Fruit fly (Drosophila melanogaster) whole organism, embryonic: ENCODE results near the gene CG10338.

Experiments
- ATbp ChIP-seq: fragments of 200-800 bp; sonication (Bioruptor generic); optimal IDR thresholded peaks from 2 replicates; lab custom pipeline; 2017; ENCODE audit warnings: missing biosample characterization, mild to moderate bottlenecking, missing genetic modification characterization, missing genetic modification reagents
- Asciz ChIP-seq: fragments of 200-800 bp; sonication (Bioruptor generic); optimal IDR thresholded peaks from 2 replicates; lab custom pipeline; 2017; ENCODE audit warnings: missing biosample characterization, mild to moderate bottlenecking, missing genetic modification characterization, missing genetic modification reagents
- Bdp1 ChIP-seq: fragments of 200-800 bp; sonication (Bioruptor generic); optimal IDR thresholded peaks from 3 replicates; lab custom pipeline; 2016; ENCODE audit warnings: missing biosample characterization, missing genetic modification characterization
- Bteb2 ChIP-seq: fragments of 200-800 bp; sonication (Bioruptor generic); optimal IDR thresholded peaks from 2 replicates; lab custom pipeline; 2016; ENCODE audit warnings: missing biosample characterization, missing genetic modification characterization
- CG10209 ChIP-seq: fragments of 200-800 bp; sonication (Bioruptor generic); optimal IDR thresholded peaks from 3 replicates; lab custom pipeline; 2017; ENCODE audit warnings: missing biosample characterization, mild to moderate bottlenecking, missing genetic modification characterization, missing genetic modification reagents
- CG1024 ChIP-seq: fragments of 200-800 bp; sonication (Bioruptor generic); IDR thresholded peaks from 2 replicates; pipeline ENCODE4 v1.3.6; 2022; ENCODE audit warnings: missing biosample characterization, missing genetic modification characterization
- CG10431 ChIP-seq: fragments of 200-800 bp; sonication (Bioruptor generic); optimal IDR thresholded peaks from 3 replicates; lab custom pipeline; 2018; ENCODE audit warnings: missing biosample characterization, mild to moderate bottlenecking, missing genetic modification characterization
- CG11695 ChIP-seq: fragments of 200-800 bp; sonication (Bioruptor generic); IDR thresholded peaks from 3 replicates; pipeline ENCODE4 v1.3.6; 2022; ENCODE audit warnings: missing biosample characterization, missing genetic modification characterization
- CG12071 ChIP-seq: fragments of 200-800 bp; sonication (Bioruptor generic); optimal IDR thresholded peaks from 3 replicates; lab custom pipeline; 2018; ENCODE audit warnings: missing biosample characterization, mild to moderate bottlenecking, missing genetic modification characterization
- CG12236 ChIP-seq: fragments of 200-800 bp; sonication (Bioruptor generic); optimal IDR thresholded peaks from 2 replicates; lab custom pipeline; 2016; ENCODE audit warnings: missing biosample characterization, missing genetic modification characterization
- CG17186 ChIP-seq: fragments of 200-800 bp; sonication (Bioruptor generic); optimal IDR thresholded peaks from 3 replicates; lab custom pipeline; 2017; ENCODE audit warnings: missing biosample characterization, missing genetic modification reagents, missing genetic modification characterization
- CG17568 ChIP-seq: fragments of 200-800 bp; sonication (Bioruptor generic); optimal IDR thresholded peaks from 2 replicates; lab custom pipeline; 2018; ENCODE audit warnings: missing biosample characterization, mild to moderate bottlenecking, missing genetic modification characterization, moderate library complexity
- CG2129 ChIP-seq: fragments of 200-800 bp; sonication (Bioruptor generic); IDR thresholded peaks from 2 replicates; pipeline ENCODE4 v1.3.6; 2022; ENCODE audit warnings: missing biosample characterization, missing genetic modification characterization; ENCODE audit not compliant: partially characterized antibody
- CG31441 ChIP-seq: fragments of 200-800 bp; sonication (Bioruptor generic); IDR thresholded peaks from 2 replicates; pipeline ENCODE4 v1.3.6; 2022; ENCODE audit warnings: missing biosample characterization, missing genetic modification characterization
- CG3163 ChIP-seq: fragments of 200-800 bp; sonication (Bioruptor generic); optimal IDR thresholded peaks from 3 replicates; lab custom pipeline; 2016; ENCODE audit warnings: missing biosample characterization, missing genetic modification characterization
- CG3726 ChIP-seq: fragments of 200-800 bp; sonication (Bioruptor generic); IDR thresholded peaks from 3 replicates; pipeline ENCODE4, ENCODE4 v1.3.6; 2022; ENCODE audit warnings: missing biosample characterization, missing genetic modification characterization
- CG4707 ChIP-seq: fragments of 200-800 bp; sonication (Bioruptor generic); optimal IDR thresholded peaks from 2 replicates; lab custom pipeline; 2018; ENCODE audit warnings: missing biosample characterization, mild to moderate bottlenecking, missing genetic modification characterization, moderate library complexity
- CG5245 ChIP-seq: fragments of 200-800 bp; sonication (Bioruptor generic); optimal IDR thresholded peaks from 3 replicates; lab custom pipeline; 2016; ENCODE audit warnings: missing biosample characterization, missing genetic modification characterization
- CG6254 ChIP-seq: fragments of 200-800 bp; sonication (Bioruptor generic); optimal IDR thresholded peaks from 3 replicates; lab custom pipeline; 2017; ENCODE audit warnings: mild to moderate bottlenecking, missing biosample characterization, missing genetic modification reagents, missing genetic modification characterization
- CG6683 ChIP-seq: fragments of 200-800 bp; sonication (Bioruptor generic); optimal IDR thresholded peaks from 2 replicates; lab custom pipeline; 2017; ENCODE audit warnings: missing biosample characterization, mild to moderate bottlenecking, missing genetic modification characterization, missing genetic modification reagents
- CG6689 ChIP-seq: fragments of 200-800 bp; sonication (Bioruptor generic); IDR thresholded peaks from 2 replicates; pipeline ENCODE4 v1.3.6; 2022; ENCODE audit warnings: missing biosample characterization, missing genetic modification characterization
- CG6791 ChIP-seq: fragments of 200-800 bp; sonication (Bioruptor generic); IDR thresholded peaks from 3 replicates; pipeline ENCODE4 v1.3.6; 2022; ENCODE audit warnings: missing biosample characterization, missing genetic modification characterization; ENCODE audit not compliant: partially characterized antibody
- CG6813 ChIP-seq: fragments of 200-800 bp; sonication (Bioruptor generic); optimal IDR thresholded peaks from 2 replicates; lab custom pipeline; 2017; ENCODE audit warnings: missing biosample characterization, missing genetic modification characterization, mild to moderate bottlenecking, moderate library complexity, missing genetic modification reagents
- CG7963 ChIP-seq: fragments of 200-800 bp; sonication (Bioruptor generic); IDR thresholded peaks from 3 replicates; pipeline ENCODE4 v1.3.6; 2022; ENCODE audit warnings: missing biosample characterization, missing genetic modification characterization; ENCODE audit not compliant: partially characterized antibody
- CG8944 ChIP-seq: fragments of 200-800 bp; sonication (Bioruptor generic); optimal IDR thresholded peaks from 3 replicates; lab custom pipeline; 2016; ENCODE audit warnings: missing biosample characterization, missing genetic modification characterization
- Dip3 ChIP-seq: fragments of 200-800 bp; sonication (Bioruptor generic); optimal IDR thresholded peaks from 3 replicates; lab custom pipeline; 2016; ENCODE audit warnings: missing biosample characterization, missing genetic modification characterization
- Fer1 ChIP-seq: fragments of 200-800 bp; sonication (Bioruptor generic); optimal IDR thresholded peaks from 2 replicates; lab custom pipeline; 2017; ENCODE audit warnings: missing biosample characterization, mild to moderate bottlenecking, missing genetic modification characterization
- Myb ChIP-seq: fragments of 200-800 bp; sonication (Bioruptor generic); optimal IDR thresholded peaks from 2 replicates; lab custom pipeline; 2016; ENCODE audit warnings: missing biosample characterization, missing genetic modification characterization
- Sin3A ChIP-seq: fragments of >200 bp; optimal IDR thresholded peaks from 2 replicates; lab custom pipeline; 2018
- Ssrp ChIP-seq: fragments of 200-800 bp; sonication (Bioruptor generic); optimal IDR thresholded peaks from 2 replicates; lab custom pipeline; 2018; ENCODE audit warnings: missing biosample characterization, mild to moderate bottlenecking, missing genetic modification characterization, moderate library complexity
- Tbp ChIP-seq: fragments of >200 bp; optimal IDR thresholded peaks from 2 replicates; lab custom pipeline; 2018; ENCODE audit warnings: missing biosample characterization, missing genetic modification characterization
- al ChIP-seq: fragments of 200-800 bp; sonication (Bioruptor generic); IDR thresholded peaks from 2 replicates; pipeline ENCODE4 v1.3.6; 2022; ENCODE audit warnings: missing biosample characterization, missing genetic modification characterization
- br ChIP-seq: fragments of >200 bp; optimal IDR thresholded peaks from 2 replicates; lab custom pipeline; 2017
- btn ChIP-seq: fragments of 200-800 bp; sonication (Bioruptor generic); optimal IDR thresholded peaks from 2 replicates; lab custom pipeline; 2016; ENCODE audit warnings: missing biosample characterization, missing genetic modification characterization
- cas ChIP-seq: fragments of 200-800 bp; sonication (Bioruptor generic); IDR thresholded peaks from 2 replicates; pipeline ENCODE4 v1.3.6; 2022; ENCODE audit warnings: missing biosample characterization, missing genetic modification characterization
- dan ChIP-seq: fragments of 200-800 bp; sonication (Bioruptor generic); IDR thresholded peaks from 2 replicates; pipeline ENCODE4 v1.3.6; 2022; ENCODE audit warnings: missing biosample characterization, missing genetic modification characterization
- emc ChIP-seq: fragments of 200-800 bp; sonication (Bioruptor generic); optimal IDR thresholded peaks from 2 replicates; lab custom pipeline; 2016; ENCODE audit warnings: missing biosample characterization, missing genetic modification characterization
- grau ChIP-seq: fragments of 200-800 bp; optimal IDR thresholded peaks from 3 replicates; lab custom pipeline; 2019; ENCODE audit warnings: missing biosample characterization, mild to moderate bottlenecking, missing genetic modification characterization, moderate library complexity
- gro ChIP-seq: fragments of 200-800 bp; sonication (Bioruptor generic); optimal IDR thresholded peaks from 2 replicates; lab custom pipeline; 2016; ENCODE audit warnings: missing biosample characterization, missing genetic modification characterization
- hbn ChIP-seq: fragments of 200-800 bp; sonication (Bioruptor generic); IDR thresholded peaks from 2 replicates; pipeline ENCODE4 v1.3.6; 2022; ENCODE audit warnings: missing biosample characterization, missing genetic modification characterization; ENCODE audit not compliant: partially characterized antibody
- hth ChIP-seq: fragments of >200 bp; optimal IDR thresholded peaks from 2 replicates; lab custom pipeline; 2017; ENCODE audit warnings: inconsistent platforms
- jumu ChIP-seq: fragments of 200-800 bp; sonication (Bioruptor generic); optimal IDR thresholded peaks from 3 replicates; lab custom pipeline; 2016; ENCODE audit warnings: missing biosample characterization, missing genetic modification characterization
- knrl ChIP-seq: fragments of 200-800 bp; sonication (Bioruptor generic); IDR thresholded peaks from 3 replicates; pipeline ENCODE4 v1.3.6; 2022; ENCODE audit warnings: missing biosample characterization, missing genetic modification characterization; ENCODE audit not compliant: partially characterized antibody
- odd ChIP-seq: fragments of 200-800 bp; sonication (Bioruptor generic); optimal IDR thresholded peaks from 2 replicates; lab custom pipeline; 2017; ENCODE audit warnings: missing biosample characterization, mild to moderate bottlenecking, missing genetic modification characterization
- pan ChIP-seq, 4 experiments: fragments of >200 bp in 3 of 4; fragments of 200-800 bp in 1 of 4; sonication (Bioruptor generic) in 1 of 4; optimal IDR thresholded peaks in 3 of 4; IDR thresholded peaks in 1 of 4; 2 replicates each; pipeline versions ENCODE4 v1.3.6 to Lab custom; 2017 to 2022; ENCODE audit warnings: missing biosample characterization in 2 of 4, missing genetic modification characterization in 2 of 4, mixed read lengths in 1 of 4
- ranshi ChIP-seq: fragments of 200-800 bp; sonication (Bioruptor generic); IDR thresholded peaks from 2 replicates; pipeline ENCODE4 v1.3.6; 2022; ENCODE audit warnings: missing biosample characterization, missing genetic modification characterization
- trem ChIP-seq: fragments of 200-800 bp; optimal IDR thresholded peaks from 3 replicates; lab custom pipeline; 2019; ENCODE audit warnings: missing biosample characterization, mild to moderate bottlenecking, missing genetic modification characterization, moderate library complexity
- trh ChIP-seq: fragments of 200-800 bp; sonication (Bioruptor generic); optimal IDR thresholded peaks from 2 replicates; lab custom pipeline; 2016; ENCODE audit warnings: missing biosample characterization, missing genetic modification characterization

CG10338 gene

dm6 chr2L:18676948-18677820, 18.3 kb upstream of the CG10338 start, which contains the start of the genes Mst36Fa and CG31751 (continued):
- no peak for TF ChIP-seq al
- TF ChIP-seq CG6791 (GFP tag; lab: Robert Waterston, UW) = no peak
- TF ChIP-seq Myb = peak; percentile 76
- peak; percentile 88 for TF ChIP-seq CG10209
- peak; percentile 92 for TF ChIP-seq odd (GFP tag; lab: Kevin White, UChicago)
- TF ChIP-seq CG2129 (GFP tag; lab: Robert Waterston, UW) = no peak
- peak; percentile 55 for TF ChIP-seq CG6254 (GFP tag; lab: Kevin White, UChicago)
- peak; percentile 77 for TF ChIP-seq CG4707
- TF ChIP-seq hbn (GFP tag; lab: Robert Waterston, UW) = no peak
- peak; percentile 71 for TF ChIP-seq CG11695
- TF ChIP-seq CG3163 (GFP tag; lab: Kevin White, UChicago) = peak; percentile 67
- no peak for TF ChIP-seq pan (optimal IDR thresholded peaks at IDR 0.05; lab: Kevin White, UChicago)
- peak in 1 of 2 experiments; percentile 60 for TF ChIP-seq pan (GFP tag; optimal IDR thresholded peaks at IDR 0.05 in 1 of 2, IDR thresholded peaks at IDR 0.05 in 1 of 2)
- TF ChIP-seq Ssrp = peak; percentile 9
- TF ChIP-seq CG17186 (GFP tag; lab: Kevin White, UChicago) = peak; percentile 54
- peak; percentile 83 for TF ChIP-seq CG12236
- TF ChIP-seq CG6813 (GFP tag; lab: Kevin White, UChicago) = peak; percentile 93
- peak; percentile 92 for TF ChIP-seq Fer1 (GFP tag; lab: Kevin White, UChicago)
- TF ChIP-seq CG3726 (GFP tag; lab: Robert Waterston, UW) = no peak
- TF ChIP-seq CG6689 = peak; percentile 40; the same call in 1 of the 2 replicates
- peak; percentile 55; the same call in 1 of the 2 replicates for TF ChIP-seq ranshi (GFP tag; lab: Robert Waterston, UW)
- TF ChIP-seq CG12071 (GFP tag; lab: Kevin White, UChicago) = peak; percentile 93
- TF ChIP-seq ATbp (GFP tag; lab: Kevin White, UChicago) = peak; percentile 97
- peak; percentile 91 for TF ChIP-seq Asciz
- peak; percentile 51 for TF ChIP-seq grau
- TF ChIP-seq cas (GFP tag; lab: Robert Waterston, UW) = no peak
- peak; percentile 63; the same call in 1 of the 2 replicates for TF ChIP-seq CG1024
- no peak for TF ChIP-seq dan
- peak; percentile 84 for TF ChIP-seq CG6683
- TF ChIP-seq trh = peak; percentile 37
- peak; percentile 43 for TF ChIP-seq Sin3A (lab: Kevin White, UChicago)
- TF ChIP-seq CG8944 (GFP tag; lab: Kevin White, UChicago) = peak; percentile 63
- TF ChIP-seq knrl (GFP tag; lab: Robert Waterston, UW) = 0 out of 3 replicates have a peak, but pooled peaks have one; percentile 39
- peak; percentile 64 for TF ChIP-seq Bteb2 (GFP tag; lab: Kevin White, UChicago)
- no peak for TF ChIP-seq emc (GFP tag; lab: Kevin White, UChicago)
- no peak for TF ChIP-seq br
- TF ChIP-seq Tbp (GFP tag; lab: Kevin White, UChicago) = no peak
- no peak for TF ChIP-seq CG7963
- TF ChIP-seq gro = peak; percentile 57
- peak; percentile 68 for TF ChIP-seq btn (GFP tag; lab: Kevin White, UChicago)
- TF ChIP-seq Bdp1 = peak; percentile 76
- no peak for TF ChIP-seq Dip3 (GFP tag; lab: Kevin White, UChicago)
- peak; percentile 84 for TF ChIP-seq CG17568 (GFP tag; lab: Kevin White, UChicago)
- no peak for TF ChIP-seq hth (lab: Kevin White, UChicago)
- TF ChIP-seq CG31441 (GFP tag; lab: Robert Waterston, UW) = no peak; the same call in 1 of the 2 replicates
- TF ChIP-seq trem (tag; lab: Kevin White, UChicago) = peak; percentile 7
- TF ChIP-seq CG10431 (GFP tag; lab: Kevin White, UChicago) = peak; percentile 82
- TF ChIP-seq jumu = peak; percentile 55
- peak; percentile 28 for TF ChIP-seq CG5245 (GFP tag; lab: Kevin White, UChicago)
